Worm (Caenorhabditis elegans): ENCODE results near the gene cyp-33C12.

Gene cyp-33C12

DNA sequence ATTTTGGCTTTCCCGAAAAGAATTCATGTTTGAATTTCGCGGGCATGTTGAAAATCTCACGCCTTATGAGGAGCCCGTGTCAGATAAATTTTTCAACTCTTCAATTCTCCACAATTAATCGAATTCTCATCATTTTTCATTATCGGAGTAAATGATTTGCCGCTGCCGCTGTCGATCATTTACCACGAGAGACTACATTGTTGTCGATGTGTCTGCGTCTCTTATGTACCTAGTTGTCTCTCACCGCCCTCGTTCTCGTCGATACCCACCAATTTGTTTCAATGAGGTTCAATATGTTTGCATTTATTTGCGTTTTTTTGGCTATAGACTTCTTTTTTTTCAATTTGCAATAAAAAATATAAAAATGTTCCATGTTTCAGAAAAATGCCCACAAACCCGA lies 12.1 kb downstream of the cyp-33C12 start, which contains the start of gene nhr-13:
nhr-13 (plus strand) TSS at position 369 of the 400 bp plus-strand sequence.
- TF ChIP-seq mdl-1 (tag; optimal IDR thresholded peaks at IDR 0.05): no peak
- TF ChIP-seq gmeb-1 (tag; optimal IDR thresholded peaks at IDR 0.05): peak; percentile 43
- peak; percentile 13 for TF ChIP-seq crh-2 (tag; optimal IDR thresholded peaks at IDR 0.05)
- TF ChIP-seq F13H6.1 (tag; optimal IDR thresholded peaks at IDR 0.05): no peak
- no peak for TF ChIP-seq unc-55 (GFP tag; optimal IDR thresholded peaks at IDR 0.05)
- TF ChIP-seq fos-1 (tag; optimal IDR thresholded peaks at IDR 0.05): peak; percentile 15
- TF ChIP-seq nhr-129 (tag; optimal IDR thresholded peaks at IDR 0.05): no peak
- no peak for TF ChIP-seq egl-27 (tag; optimal IDR thresholded peaks at IDR 0.05)
- peak; percentile 32 for TF ChIP-seq sma-9 (GFP tag; optimal IDR thresholded peaks at IDR 0.05)
- no peak for TF ChIP-seq sma-9 (tag; optimal IDR thresholded peaks at IDR 0.05)
- no peak for TF ChIP-seq mbf-1 (tag; optimal IDR thresholded peaks at IDR 0.05)

DNA sequence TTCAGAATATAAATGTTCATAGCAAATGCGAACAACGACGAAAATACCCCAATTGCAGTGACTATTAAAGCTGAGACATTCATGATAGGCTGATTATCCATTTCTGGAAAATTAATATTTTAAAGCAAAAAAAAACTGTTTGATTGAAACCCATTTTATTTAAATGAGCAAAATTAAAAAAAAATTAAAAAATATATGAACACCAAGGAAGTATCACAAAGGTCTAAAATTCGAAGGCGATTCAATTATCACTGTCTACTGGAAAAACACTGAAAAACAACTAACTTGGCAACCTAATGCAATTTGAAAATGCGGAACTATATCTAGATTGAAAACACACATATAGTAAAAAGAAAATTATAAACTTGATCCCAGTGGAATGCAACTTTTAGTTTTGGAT lies 13.1 kb downstream of the cyp-33C12 start, which contains the start of gene srbc-42:
srbc-42 (minus strand) TSS at position 101 of the 400 bp plus-strand sequence.
- TF ChIP-seq sma-9 (GFP tag; optimal IDR thresholded peaks at IDR 0.05) (no peak), sma-9 (tag; optimal IDR thresholded peaks at IDR 0.05) (no peak), nhr-6 (tag; optimal IDR thresholded peaks at IDR 0.05) (no peak), unc-62 (GFP tag; optimal IDR thresholded peaks at IDR 0.05) (no peak), nhr-12 (tag; optimal IDR thresholded peaks at IDR 0.05) (no peak), elt-3 (tag; optimal IDR thresholded peaks at IDR 0.05) (no peak)

DNA sequence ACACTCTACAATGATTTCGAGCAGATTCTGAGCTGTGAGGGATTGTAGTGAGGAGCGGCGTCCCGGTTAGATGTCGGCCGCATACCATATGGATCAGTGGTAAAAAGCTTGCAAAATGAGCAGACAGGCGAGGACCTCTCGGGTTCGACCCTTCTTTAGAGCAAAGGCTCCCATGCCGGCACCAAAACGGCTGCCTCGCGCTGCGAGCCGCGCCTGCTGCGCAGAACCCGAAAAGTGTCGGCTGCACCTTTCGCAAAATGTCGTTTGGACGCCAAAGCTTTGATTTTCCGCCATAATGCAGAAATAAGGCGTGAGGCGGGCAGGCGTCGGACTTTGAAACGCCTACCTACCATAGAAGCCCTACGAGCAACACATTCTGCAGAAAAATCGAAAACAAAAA lies 13.8 kb downstream of the cyp-33C12 start:
- TF ChIP-seq sma-9 (GFP tag; optimal IDR thresholded peaks at IDR 0.05) (no peak), sma-9 (tag; optimal IDR thresholded peaks at IDR 0.05) (no peak), nhr-77 (tag; optimal IDR thresholded peaks at IDR 0.05) (no peak)

DNA sequence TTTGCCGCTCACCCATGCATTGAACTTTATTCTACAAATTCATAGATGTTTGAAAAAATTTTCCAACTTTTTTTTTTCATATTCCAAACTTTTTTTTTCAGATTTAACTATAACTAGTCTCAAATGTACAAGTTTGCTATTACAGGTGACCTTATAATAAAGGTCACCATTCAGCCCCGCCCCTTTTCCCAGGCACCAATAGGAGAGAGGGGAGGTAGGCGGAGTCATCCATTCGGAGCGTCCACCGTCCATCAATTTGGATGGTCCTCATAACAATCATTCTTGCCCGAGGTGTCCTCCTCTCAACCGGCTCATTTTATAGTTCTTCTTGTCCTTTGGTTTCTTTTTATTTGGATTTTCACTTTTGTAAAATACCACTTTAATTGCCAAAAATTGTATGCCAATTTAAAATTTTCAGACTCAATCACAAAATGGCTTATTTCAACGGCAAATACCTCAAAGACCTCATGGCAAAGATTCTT lies 16.3 kb downstream of the cyp-33C12 start, which contains the start of gene Y5H2B.3:
Y5H2B.3 (plus strand) TSS at position 432 of the 482 bp plus-strand sequence.
- no peak for TF ChIP-seq nhr-10 (tag; optimal IDR thresholded peaks at IDR 0.05)

DNA sequence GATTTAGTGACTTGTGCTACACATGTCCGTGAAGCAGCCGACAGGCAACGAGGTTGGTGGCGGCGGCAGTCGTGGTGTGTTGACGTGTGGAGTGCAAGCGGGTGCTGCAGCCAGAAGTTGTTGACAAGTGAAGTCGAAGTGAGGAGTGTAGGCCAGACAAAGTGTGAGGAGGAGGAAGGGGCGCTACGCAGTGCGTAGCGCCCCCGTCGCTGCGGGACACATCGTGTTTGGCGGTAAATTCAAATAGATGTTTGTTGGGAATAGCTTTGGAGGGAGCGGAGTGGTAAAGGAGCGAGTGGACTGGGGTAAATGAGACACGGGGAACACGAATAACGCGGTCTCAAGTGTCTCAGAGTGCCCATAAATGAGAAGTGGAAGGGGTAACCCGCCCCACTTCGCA lies 18.7 kb downstream of the cyp-33C12 start:
- TF ChIP-seq unc-55 (GFP tag; optimal IDR thresholded peaks at IDR 0.05): no peak
- TF ChIP-seq nhr-12 (tag; optimal IDR thresholded peaks at IDR 0.05): no peak
- TF ChIP-seq ztf-11 (tag; optimal IDR thresholded peaks at IDR 0.05): no peak
- no peak for TF ChIP-seq R02D3.7 (tag; optimal IDR thresholded peaks at IDR 0.05)
- TF ChIP-seq lsy-2 (tag; optimal IDR thresholded peaks at IDR 0.05): no peak
- TF ChIP-seq nhr-21 (tag; optimal IDR thresholded peaks at IDR 0.05): no peak
- TF ChIP-seq nhr-77 (tag; optimal IDR thresholded peaks at IDR 0.05): no peak
- TF ChIP-seq unc-39 (tag; optimal IDR thresholded peaks at IDR 0.05): no peak
- TF ChIP-seq sma-3 (GFP tag; optimal IDR thresholded peaks at IDR 0.05): no peak
- no peak for TF ChIP-seq C34F6.9 (tag; optimal IDR thresholded peaks at IDR 0.05)
- no peak for TF ChIP-seq nhr-6 (tag; optimal IDR thresholded peaks at IDR 0.05)
- no peak for TF ChIP-seq ama-1 (optimal IDR thresholded peaks at IDR 0.05)
- no peak for TF ChIP-seq sem-4 (tag; optimal IDR thresholded peaks at IDR 0.05)
- TF ChIP-seq mdl-1 (tag; optimal IDR thresholded peaks at IDR 0.05): no peak
- TF ChIP-seq nhr-10 (tag; optimal IDR thresholded peaks at IDR 0.05): no peak
- TF ChIP-seq nhr-237 (tag; optimal IDR thresholded peaks at IDR 0.05): no peak
- TF ChIP-seq fos-1 (tag; optimal IDR thresholded peaks at IDR 0.05): no peak
- TF ChIP-seq blmp-1 (tag; optimal IDR thresholded peaks at IDR 0.05; ENCODE audit: insufficient read depth): no peak
- no peak for TF ChIP-seq F13H6.1 (tag; optimal IDR thresholded peaks at IDR 0.05)
- no peak for TF ChIP-seq mbf-1 (tag; optimal IDR thresholded peaks at IDR 0.05)

DNA sequence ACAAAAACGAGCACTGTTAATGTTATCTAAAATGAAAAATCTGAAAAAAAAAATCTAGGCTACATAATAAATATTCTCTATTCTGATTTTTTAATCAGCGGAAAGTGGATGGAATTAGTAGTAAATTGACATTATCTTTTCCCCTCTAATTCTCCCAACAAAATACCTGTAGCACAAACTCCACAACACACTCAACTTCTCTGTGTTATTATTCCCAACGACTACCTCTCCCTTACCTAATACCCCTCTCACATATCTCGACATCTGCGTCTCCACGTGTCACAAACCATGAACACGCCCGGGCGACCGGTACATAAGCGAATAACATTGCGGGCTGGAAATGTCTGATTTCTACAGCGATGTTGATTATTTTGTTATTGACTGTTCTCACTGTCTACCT lies 21.0 kb downstream of the cyp-33C12 start, which contains the start of gene cyp-33C2:
cyp-33C2 (plus strand) TSS at position 327 of the 400 bp plus-strand sequence.
- TF ChIP-seq nhr-23 (tag; optimal IDR thresholded peaks at IDR 0.05) (no peak), nhr-77 (tag; optimal IDR thresholded peaks at IDR 0.05) (no peak), alr-1 (tag; optimal IDR thresholded peaks at IDR 0.05) (no peak), ztf-1 (GFP tag; conservative IDR thresholded peaks at IDR 0.05) (no peak), zag-1 (tag; optimal IDR thresholded peaks at IDR 0.05) (no peak)
